Fruit fly (Drosophila melanogaster): ENCODE measurements around the gene Oseg4.

DNA sequence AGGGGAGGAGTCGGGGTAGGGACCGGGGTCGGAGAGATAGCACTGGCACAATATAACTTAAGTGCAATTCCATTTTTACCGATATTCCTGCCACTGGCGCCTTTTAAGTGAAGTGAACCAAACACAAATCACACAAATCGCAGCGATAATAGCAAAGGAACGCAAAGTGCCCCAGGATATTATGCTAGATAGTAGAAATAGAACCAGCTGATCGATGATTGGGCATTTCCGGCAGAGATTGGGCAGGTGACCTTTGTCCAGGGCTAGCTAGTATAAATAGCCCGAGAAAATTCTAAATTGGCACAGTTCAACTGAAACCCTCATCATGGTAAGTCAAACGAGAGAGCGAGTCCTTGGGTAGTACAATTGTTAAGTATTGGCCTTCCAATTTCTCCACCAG, 41.2 kb downstream of the Oseg4 start, which contains the start of gene CG12011:
- TF ChIP-seq Oaz (GFP tag; IDR thresholded peaks at IDR 0.05) (no peak), CG17568 (GFP tag; optimal IDR thresholded peaks at IDR 0.05) (no peak), H2.0 (GFP tag; IDR thresholded peaks at IDR 0.05) (no peak)
